Worm (Caenorhabditis elegans) whole organism, L4 larva: ENCODE results near the gene C16C8.26.

Source experiments
- F49E8.2 ChIP-seq: sonication (generic microtip); optimal IDR thresholded peaks from 2 replicates; lab custom pipeline; 2016; ENCODE audit warnings: missing compliant biosample characterization, mild to moderate bottlenecking, missing genetic modification characterization, borderline replicate concordance
- R02D3.7 ChIP-seq: fragments of 150-350 bp; sonication (generic microtip); optimal IDR thresholded peaks from 3 replicates; lab custom pipeline; 2014; ENCODE audit warnings: missing biosample characterization, missing genetic modification characterization
- T26A8.4 ChIP-seq: fragments of 200-800 bp; sonication (Bioruptor generic); IDR thresholded peaks from 2 replicates; pipeline ENCODE4 v1.3.6; 2022; ENCODE audit warnings: missing genetic modification characterization, missing compliant biosample characterization
- Y105C5A.15 ChIP-seq: fragments of 200-800 bp; sonication (Bioruptor generic); IDR thresholded peaks from 2 replicates; pipeline ENCODE4 v1.3.6; 2022; ENCODE audit warnings: missing genetic modification characterization, missing compliant biosample characterization
- Y48G9A.11 ChIP-seq: fragments of 200-800 bp; sonication (Bioruptor generic); IDR thresholded peaks from 2 replicates; pipeline ENCODE4 v1.3.6; 2022; ENCODE audit warnings: missing genetic modification reagents, missing genetic modification characterization, missing compliant biosample characterization
- ZK337.2 ChIP-seq: fragments of 200-800 bp; sonication (Bioruptor generic); IDR thresholded peaks from 2 replicates; pipeline ENCODE4 v1.3.6; 2022; ENCODE audit warnings: missing genetic modification reagents, missing genetic modification characterization, missing compliant biosample characterization
- aly-2 ChIP-seq: sonication (generic microtip); optimal IDR thresholded peaks from 2 replicates; lab custom pipeline; 2018; ENCODE audit warnings: missing biosample characterization, missing genetic modification characterization
- arid-1 ChIP-seq: fragments of 200-800 bp; sonication (Bioruptor generic); conservative IDR thresholded peaks from 2 replicates; pipeline ENCODE4 v1.3.6; 2022; ENCODE audit warnings: missing genetic modification reagents, missing genetic modification characterization, missing compliant biosample characterization
- attf-4 ChIP-seq: sonication (generic microtip); optimal IDR thresholded peaks from 3 replicates; lab custom pipeline; 2017; ENCODE audit warnings: missing biosample characterization, missing genetic modification characterization
- ceh-20 ChIP-seq: fragments of 200-800 bp; sonication (Bioruptor generic); IDR thresholded peaks from 2 replicates; pipeline ENCODE4 v1.3.6; 2022; ENCODE audit warnings: missing genetic modification reagents, missing genetic modification characterization, missing compliant biosample characterization
- ceh-28 ChIP-seq: fragments of 150-350 bp; optimal IDR thresholded peaks from 2 replicates; lab custom pipeline; 2014; ENCODE audit warnings: missing biosample characterization, missing genetic modification reagents, missing genetic modification characterization
- ceh-32 ChIP-seq: sonication (generic microtip); optimal IDR thresholded peaks from 2 replicates; lab custom pipeline; 2016; ENCODE audit warnings: mild to moderate bottlenecking, missing genetic modification characterization, missing compliant biosample characterization; ENCODE audit not compliant: poor library complexity
- ceh-62 ChIP-seq: sonication (generic microtip); optimal IDR thresholded peaks from 2 replicates; lab custom pipeline; 2017; ENCODE audit warnings: missing biosample characterization, missing genetic modification characterization
- ceh-82 ChIP-seq: sonication (generic microtip); optimal IDR thresholded peaks from 2 replicates; lab custom pipeline; 2017; ENCODE audit warnings: missing biosample characterization, missing genetic modification characterization
- ctbp-1 ChIP-seq: fragments of 200-800 bp; sonication (Bioruptor generic); IDR thresholded peaks from 2 replicates; pipeline ENCODE4 v1.3.6; 2022; ENCODE audit warnings: missing genetic modification reagents, missing genetic modification characterization, missing compliant biosample characterization
- daf-19 ChIP-seq: fragments of 200-800 bp; sonication (Bioruptor generic); conservative IDR thresholded peaks from 2 replicates; pipeline ENCODE4 v1.3.6; 2022; ENCODE audit warnings: missing genetic modification characterization, missing compliant biosample characterization
- daf-8 ChIP-seq: fragments of 200-800 bp; sonication (Bioruptor generic); IDR thresholded peaks from 2 replicates; pipeline ENCODE4 v1.3.6; 2022; ENCODE audit warnings: missing genetic modification characterization, missing compliant biosample characterization
- dmd-9 ChIP-seq: fragments of 200-800 bp; sonication (Bioruptor generic); IDR thresholded peaks from 2 replicates; pipeline ENCODE4 v1.3.6; 2022; ENCODE audit warnings: missing genetic modification reagents, missing genetic modification characterization, missing compliant biosample characterization
- duxl-1 ChIP-seq: sonication (generic microtip); optimal IDR thresholded peaks from 2 replicates; lab custom pipeline; 2016; ENCODE audit warnings: mild to moderate bottlenecking, missing genetic modification characterization, moderate library complexity, missing compliant biosample characterization; ENCODE audit not compliant: poor library complexity
- fos-1 ChIP-seq: fragments of 150-350 bp; optimal IDR thresholded peaks from 2 replicates; lab custom pipeline; 2014; ENCODE audit warnings: missing biosample characterization, missing genetic modification characterization
- hif-1 ChIP-seq, 2 experiments: sonication (generic microtip); optimal IDR thresholded peaks; 2 replicates each; lab custom pipeline; 2016 to 2017; ENCODE audit warnings: missing compliant biosample characterization in 2 of 2, missing genetic modification characterization in 2 of 2, missing genetic modification reagents in 2 of 2, missing genotype in 2 of 2, mild to moderate bottlenecking in 1 of 2
- hlh-30 ChIP-seq: sonication (generic microtip); optimal IDR thresholded peaks from 2 replicates; lab custom pipeline; 2017; ENCODE audit warnings: antibody characterized with exemption, mild to moderate bottlenecking, missing genetic modification characterization, missing compliant biosample characterization; ENCODE audit not compliant: insufficient read depth
- hmg-1.1 ChIP-seq: fragments of 200-800 bp; sonication (Bioruptor generic); IDR thresholded peaks from 2 replicates; pipeline ENCODE4 v1.3.6; 2022; ENCODE audit warnings: missing genetic modification reagents, missing genetic modification characterization, missing compliant biosample characterization
- lin-1 ChIP-seq: fragments of 200-800 bp; sonication (Bioruptor generic); IDR thresholded peaks from 2 replicates; pipeline ENCODE4 v1.3.6; 2022; ENCODE audit warnings: missing genetic modification reagents, missing genetic modification characterization, missing compliant biosample characterization
- lin-39 ChIP-seq: fragments of 150-350 bp; optimal IDR thresholded peaks from 2 replicates; lab custom pipeline; 2014; ENCODE audit warnings: missing biosample characterization, missing genetic modification reagents, missing genetic modification characterization
- madf-5 ChIP-seq, 2 experiments: fragments of 200-800 bp; sonication (Bioruptor generic); IDR thresholded peaks; 2 replicates each; pipeline ENCODE4 v1.3.6; 2022; ENCODE audit warnings: missing compliant biosample characterization in 2 of 2, missing genetic modification characterization in 2 of 2
- madf-9 ChIP-seq: fragments of 200-800 bp; sonication (Bioruptor generic); conservative IDR thresholded peaks from 2 replicates; pipeline ENCODE4 v1.3.6; 2022; ENCODE audit warnings: missing genetic modification reagents, missing genetic modification characterization, missing compliant biosample characterization
- mdt-29 ChIP-seq: fragments of 200-800 bp; sonication (Bioruptor generic); IDR thresholded peaks from 2 replicates; pipeline ENCODE4 v1.3.6; 2022; ENCODE audit warnings: missing genetic modification reagents, missing genetic modification characterization, missing compliant biosample characterization
- mep-1 ChIP-seq: fragments of 150-350 bp; sonication (generic microtip); optimal IDR thresholded peaks from 3 replicates; lab custom pipeline; 2014; ENCODE audit warnings: missing biosample characterization, missing genetic modification characterization
- mxl-3 ChIP-seq: fragments of 200-800 bp; sonication (Bioruptor generic); optimal IDR thresholded peaks from 2 replicates; lab custom pipeline; 2018; ENCODE audit warnings: mild to moderate bottlenecking, missing genetic modification characterization, missing compliant biosample characterization
- nhr-10 ChIP-seq: fragments of 150-350 bp; optimal IDR thresholded peaks from 2 replicates; lab custom pipeline; 2014; ENCODE audit warnings: missing biosample characterization, missing genetic modification characterization
- nhr-102 ChIP-seq: sonication (generic microtip); optimal IDR thresholded peaks from 2 replicates; lab custom pipeline; 2016; ENCODE audit warnings: mild to moderate bottlenecking, missing genetic modification characterization, moderate library complexity, missing compliant biosample characterization
- nhr-111 ChIP-seq: fragments of 200-800 bp; sonication (Bioruptor generic); optimal IDR thresholded peaks from 2 replicates; lab custom pipeline; 2018; ENCODE audit warnings: mild to moderate bottlenecking, missing genetic modification characterization, missing compliant biosample characterization
- nhr-41 ChIP-seq: fragments of 200-800 bp; sonication (Bioruptor generic); IDR thresholded peaks from 2 replicates; pipeline ENCODE4 v1.3.6; 2022; ENCODE audit warnings: missing genetic modification reagents, missing genetic modification characterization, missing compliant biosample characterization
- nhr-48 ChIP-seq: sonication (generic microtip); optimal IDR thresholded peaks from 2 replicates; lab custom pipeline; 2016; ENCODE audit warnings: mild to moderate bottlenecking, missing genetic modification characterization, missing compliant biosample characterization
- php-3 ChIP-seq: fragments of 200-800 bp; sonication (Bioruptor generic); IDR thresholded peaks from 2 replicates; pipeline ENCODE4 v1.3.6; 2022; ENCODE audit warnings: missing genetic modification reagents, missing genetic modification characterization, missing compliant biosample characterization
- set-16 ChIP-seq: fragments of 200-800 bp; sonication (Bioruptor generic); IDR thresholded peaks from 2 replicates; pipeline ENCODE4 v1.3.6; 2022; ENCODE audit warnings: missing genetic modification reagents, missing genetic modification characterization, missing compliant biosample characterization
- skn-1 ChIP-seq: fragments of 150-350 bp; optimal IDR thresholded peaks from 2 replicates; lab custom pipeline; 2014; ENCODE audit warnings: missing biosample characterization, missing genetic modification characterization
- spr-3 ChIP-seq: fragments of 200-800 bp; sonication (Bioruptor generic); optimal IDR thresholded peaks from 2 replicates; lab custom pipeline; 2018; ENCODE audit warnings: mild to moderate bottlenecking, missing genetic modification characterization, missing compliant biosample characterization
- tag-97 ChIP-seq: fragments of 200-800 bp; sonication (Bioruptor generic); IDR thresholded peaks from 2 replicates; pipeline ENCODE4 v1.3.6; 2022; ENCODE audit warnings: missing genetic modification characterization, missing compliant biosample characterization
- tra-1 ChIP-seq: fragments of 200-800 bp; sonication (Bioruptor generic); IDR thresholded peaks from 2 replicates; pipeline ENCODE4 v1.3.6; 2022; ENCODE audit warnings: missing genetic modification reagents, missing genetic modification characterization, missing compliant biosample characterization
- unc-130 ChIP-seq: sonication (generic microtip); optimal IDR thresholded peaks from 2 replicates; lab custom pipeline; 2016; ENCODE audit warnings: missing genetic modification reagents, missing genetic modification characterization, missing compliant biosample characterization
- unc-39 ChIP-seq: sonication (generic microtip); optimal IDR thresholded peaks from 2 replicates; lab custom pipeline; 2017; ENCODE audit warnings: missing biosample characterization, missing genetic modification characterization
- unc-62 ChIP-seq, 3 experiments: fragments of 150-350 bp in 1 of 3; sonication (generic microtip); optimal IDR thresholded peaks in 2 of 3; peaks in 1 of 3; 1 replicate in 1 of 3; 2 replicates in 2 of 3; lab custom pipeline; 2014 to 2017; ENCODE audit warnings: missing biosample characterization in 3 of 3, missing genetic modification characterization in 3 of 3, missing genetic modification reagents in 3 of 3, missing genotype in 1 of 3
- vab-7 ChIP-seq: fragments of 200-800 bp; sonication (Bioruptor generic); IDR thresholded peaks from 2 replicates; pipeline ENCODE4 v1.3.6; 2022; ENCODE audit warnings: missing genetic modification reagents, missing genetic modification characterization, missing compliant biosample characterization
- zfp-2 ChIP-seq: sonication (generic microtip); optimal IDR thresholded peaks from 2 replicates; lab custom pipeline; 2016; ENCODE audit warnings: mild to moderate bottlenecking, missing genetic modification characterization, missing compliant biosample characterization
- zfp-3 ChIP-seq: fragments of 200-800 bp; sonication (Bioruptor generic); conservative IDR thresholded peaks from 2 replicates; pipeline ENCODE4 v1.3.6; 2022; ENCODE audit warnings: missing genetic modification reagents, missing genetic modification characterization, missing compliant biosample characterization
- ztf-11 ChIP-seq: fragments of 150-350 bp; optimal IDR thresholded peaks from 2 replicates; lab custom pipeline; 2014; ENCODE audit warnings: missing biosample characterization, missing genetic modification characterization
- ztf-7 ChIP-seq: fragments of 150-350 bp; optimal IDR thresholded peaks from 2 replicates; lab custom pipeline; 2014; ENCODE audit warnings: missing biosample characterization, missing genetic modification characterization

C16C8.26 gene

DNA sequence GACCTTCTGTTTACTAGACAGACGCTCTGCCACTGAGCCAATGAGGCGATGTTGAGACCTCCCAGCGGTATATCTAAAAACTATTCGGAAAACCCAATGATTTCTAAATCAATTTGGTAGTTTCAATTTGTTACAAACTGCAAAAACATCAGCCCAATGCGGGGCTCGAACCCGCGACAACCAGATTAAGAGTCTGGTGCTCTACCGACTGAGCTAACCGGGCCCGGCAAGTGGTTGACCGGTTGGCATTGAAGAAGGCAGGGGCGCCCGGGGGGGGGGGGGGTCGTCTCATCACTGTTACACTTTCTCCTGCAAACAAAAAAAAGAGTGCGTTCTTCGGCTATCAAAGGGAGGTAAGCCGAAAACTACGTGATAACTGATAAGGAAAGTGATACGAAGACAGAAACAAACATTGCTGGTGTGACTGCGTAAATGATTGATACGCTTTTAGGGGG is 18.8 kb downstream of the C16C8.26 start (continued):
- TF ChIP-seq madf-5 (GFP tag; IDR thresholded peaks at IDR 0.05; lab: Robert Waterston, UW), result peak; percentile 58 to 81; a peak in 2 of 4 replicates
- TF ChIP-seq R02D3.7 (tag; lab: Kevin White, UChicago), result no peak
- peak; percentile 73 for TF ChIP-seq duxl-1
- TF ChIP-seq nhr-41 (GFP tag; lab: Robert Waterston, UW), result 0 out of 2 replicates have a peak, but pooled peaks have one; percentile 45
- no peak for TF ChIP-seq ceh-28
- no peak for TF ChIP-seq tag-97 (GFP tag; lab: Robert Waterston, UW)
- TF ChIP-seq nhr-111 (GFP tag; lab: Kevin White, UChicago), result no peak
- TF ChIP-seq madf-9 (GFP tag; lab: Robert Waterston, UW), result peak; percentile 26; the same call in 1 of the 2 replicates
- TF ChIP-seq Y105C5A.15 (GFP tag; lab: Robert Waterston, UW), result peak; percentile 84; the same call in 1 of the 2 replicates
- no peak for TF ChIP-seq ZK337.2 (GFP tag; lab: Robert Waterston, UW)
- TF ChIP-seq mxl-3 (GFP tag; lab: Kevin White, UChicago), result peak; percentile 38
- no peak for TF ChIP-seq ztf-11 (tag; lab: Kevin White, UChicago)
- no peak for TF ChIP-seq unc-62 (GFP tag; optimal IDR thresholded peaks at IDR 0.05 in 1 of 2; lab: Kevin White, UChicago)
- TF ChIP-seq unc-62 (tag; optimal IDR thresholded peaks at IDR 0.05; lab: Kevin White, UChicago), result no peak
- TF ChIP-seq zfp-2, result peak; percentile 6
- peak; percentile 84 for TF ChIP-seq Y48G9A.11 (GFP tag; lab: Robert Waterston, UW)
- peak; percentile 73; the same call in 1 of the 2 replicates for TF ChIP-seq zfp-3 (GFP tag; lab: Robert Waterston, UW)
- peak; percentile 60 for TF ChIP-seq unc-130 (GFP tag; lab: Kevin White, UChicago)
- TF ChIP-seq set-16, result peak; percentile 95
- no peak for TF ChIP-seq skn-1 (tag; lab: Kevin White, UChicago)
- TF ChIP-seq F49E8.2 (tag; lab: Kevin White, UChicago), result peak; percentile 8
- TF ChIP-seq nhr-102, result peak; percentile 50
- TF ChIP-seq nhr-10 (tag; lab: Kevin White, UChicago), result no peak
- no peak for TF ChIP-seq arid-1 (GFP tag; lab: Robert Waterston, UW)
- peak; percentile 62 for TF ChIP-seq spr-3 (GFP tag; lab: Kevin White, UChicago)
- peak in 1 of 2 experiments; percentile 52 for TF ChIP-seq hif-1 (tag; optimal IDR thresholded peaks at IDR 0.05; lab: Kevin White, UChicago)
- peak; percentile 86 for TF ChIP-seq mdt-29 (GFP tag; lab: Robert Waterston, UW)
- TF ChIP-seq daf-19 (GFP tag; lab: Robert Waterston, UW), result no peak; the same call in 1 of the 2 replicates
- TF ChIP-seq T26A8.4 (GFP tag; lab: Robert Waterston, UW), result peak; percentile 74
- no peak for TF ChIP-seq lin-39 (tag; lab: Kevin White, UChicago)
- peak; percentile 77 for TF ChIP-seq php-3 (GFP tag; lab: Robert Waterston, UW)
- peak; percentile 56 for TF ChIP-seq mep-1 (tag; lab: Kevin White, UChicago)
- 0 out of 2 replicates have a peak, but pooled peaks have one; percentile 65 for TF ChIP-seq lin-1
- TF ChIP-seq attf-4 (tag; lab: Kevin White, UChicago), result no peak
- peak; percentile 90 for TF ChIP-seq tra-1
- TF ChIP-seq ceh-20, result peak; percentile 59; the same call in 1 of the 2 replicates
- peak; percentile 67 for TF ChIP-seq ctbp-1 (GFP tag; lab: Robert Waterston, UW)
- no peak for TF ChIP-seq ceh-62 (tag; lab: Kevin White, UChicago)
- TF ChIP-seq unc-39, result no peak
- TF ChIP-seq fos-1 (tag; lab: Kevin White, UChicago), result no peak
- TF ChIP-seq hlh-30 (tag; lab: Kevin White, UChicago), result peak; percentile 30
- peak; percentile 4 for TF ChIP-seq nhr-48 (tag; lab: Kevin White, UChicago)
- no peak for TF ChIP-seq ceh-82 (tag; lab: Kevin White, UChicago)
- no peak for TF ChIP-seq ztf-7 (tag; lab: Kevin White, UChicago)
- no peak for TF ChIP-seq daf-8 (GFP tag; lab: Robert Waterston, UW)
- TF ChIP-seq hmg-1.1, result peak; percentile 75; the same call in 1 of the 2 replicates
- peak; percentile 78 for TF ChIP-seq dmd-9 (GFP tag; lab: Robert Waterston, UW)
- no peak for TF ChIP-seq ceh-32 (tag; lab: Kevin White, UChicago)
- TF ChIP-seq aly-2 (tag; lab: Kevin White, UChicago), result no peak
- TF ChIP-seq vab-7 (GFP tag; lab: Robert Waterston, UW), result peak; percentile 84
